Fruit fly (Drosophila melanogaster) Kc167 (cell line): ENCODE results near the gene dsb.

Source experiments
- Myc ChIP-seq: fragments of >200 bp; optimal IDR thresholded peaks from 2 replicates; lab custom pipeline; 2017; ENCODE audit warnings: missing external identifiers
- Sin3A ChIP-seq: fragments of >200 bp; optimal IDR thresholded peaks from 2 replicates; lab custom pipeline; 2018; ENCODE audit warnings: missing external identifiers
- h ChIP-seq: fragments of >200 bp; optimal IDR thresholded peaks from 3 replicates; lab custom pipeline; 2018; ENCODE audit warnings: missing external identifiers
- insv ChIP-seq: fragments of >200 bp; optimal IDR thresholded peaks from 3 replicates; lab custom pipeline; 2018; ENCODE audit warnings: missing external identifiers
- psq ChIP-seq: fragments of >200 bp; optimal IDR thresholded peaks from 2 replicates; lab custom pipeline; 2017; ENCODE audit warnings: missing external identifiers
- ttk ChIP-seq: sonication (Bioruptor generic); optimal IDR thresholded peaks from 2 replicates; lab custom pipeline; 2017; ENCODE audit warnings: missing external identifiers

dm6 chr3L:1869719-1870118 is 40.3 kb downstream of the dsb start, which contains the start of gene CG13924:
- TF ChIP-seq insv (lab: Kevin White, UChicago) (no peak), ttk (lab: Kevin White, UChicago) (no peak), psq (lab: Kevin White, UChicago) (no peak), h (lab: Kevin White, UChicago) (no peak), Sin3A (no peak), Myc (no peak)
